Worm (Caenorhabditis elegans) whole organism, mixed stage, embryonic: ENCODE data around the gene mtpn-1.

Source experiments
- elt-3 ChIP-seq: fragments of 150-350 bp; optimal IDR thresholded peaks from 2 replicates; lab custom pipeline; 2014; ENCODE audit warnings: missing biosample characterization, missing genetic modification characterization
- lin-13 ChIP-seq: fragments of 150-350 bp; optimal IDR thresholded peaks from 2 replicates; lab custom pipeline; 2014; ENCODE audit warnings: missing biosample characterization, missing genetic modification characterization
- mep-1 ChIP-seq: fragments of 150-350 bp; optimal IDR thresholded peaks from 2 replicates; lab custom pipeline; 2017; ENCODE audit warnings: missing biosample characterization, missing genetic modification reagents, missing genetic modification characterization, inconsistent platforms
- pha-4 ChIP-seq: fragments of 150-350 bp; optimal IDR thresholded peaks from 2 replicates; lab custom pipeline; 2018; ENCODE audit warnings: missing biosample characterization, missing genetic modification reagents, missing genetic modification characterization
- unc-62 ChIP-seq: fragments of 150-350 bp; optimal IDR thresholded peaks from 2 replicates; lab custom pipeline; 2014; ENCODE audit warnings: missing biosample characterization, missing genetic modification reagents, missing genetic modification characterization
- ztf-11 ChIP-seq: fragments of 150-350 bp; optimal IDR thresholded peaks from 2 replicates; lab custom pipeline; 2014; ENCODE audit warnings: missing biosample characterization, missing genetic modification characterization

ce11 chrX:2410978-2411377 is 3.7 kb downstream of the mtpn-1 start:
- TF ChIP-seq pha-4 (tag; lab: Kevin White, UChicago) (no peak), mep-1 (tag; lab: Kevin White, UChicago) (no peak), elt-3 (tag; lab: Kevin White, UChicago) (no peak), ztf-11 (no peak), unc-62 (GFP tag; lab: Kevin White, UChicago) (no peak), lin-13 (tag; lab: Kevin White, UChicago) (no peak)
